Worm (Caenorhabditis elegans) whole organism, early embryonic: ENCODE results near the gene Y45F10D.7.

Experiments
- B0310.2 ChIP-seq: sonication (generic microtip); optimal IDR thresholded peaks from 2 replicates; lab custom pipeline; 2016; ENCODE audit warnings: mild to moderate bottlenecking, missing genetic modification characterization, missing compliant biosample characterization
- F13C5.2 ChIP-seq: sonication (generic microtip); optimal IDR thresholded peaks from 2 replicates; lab custom pipeline; 2017; ENCODE audit warnings: mild to moderate bottlenecking, missing genetic modification characterization, inconsistent platforms, missing compliant biosample characterization
- aly-1 ChIP-seq: sonication (generic microtip); optimal IDR thresholded peaks from 2 replicates; lab custom pipeline; 2016; ENCODE audit warnings: missing genetic modification characterization, missing compliant biosample characterization
- ama-1 ChIP-seq: fragments of 150-350 bp; optimal IDR thresholded peaks from 2 replicates; lab custom pipeline; 2014
- ceh-13 ChIP-seq: fragments of 200-800 bp; sonication (Bioruptor generic); optimal IDR thresholded peaks from 2 replicates; lab custom pipeline; 2018; ENCODE audit warnings: mild to moderate bottlenecking, missing genetic modification characterization, missing compliant biosample characterization
- ceh-36 ChIP-seq: sonication (generic microtip); optimal IDR thresholded peaks from 2 replicates; lab custom pipeline; 2016; ENCODE audit warnings: missing genetic modification characterization, inconsistent platforms, missing compliant biosample characterization
- ets-7 ChIP-seq: sonication (generic microtip); optimal IDR thresholded peaks from 2 replicates; lab custom pipeline; 2016; ENCODE audit warnings: missing genotype, missing genetic modification characterization, missing compliant biosample characterization
- flt-1 ChIP-seq: fragments of 200-800 bp; sonication (Bioruptor generic); IDR thresholded peaks from 2 replicates; pipeline ENCODE4 v1.3.6; 2022; ENCODE audit warnings: missing genetic modification characterization, missing compliant biosample characterization
- hmbx-1 ChIP-seq: sonication (generic microtip); optimal IDR thresholded peaks from 2 replicates; lab custom pipeline; 2016; ENCODE audit warnings: mild to moderate bottlenecking, missing genetic modification characterization, missing compliant biosample characterization
- hmg-4 ChIP-seq: fragments of 200-800 bp; sonication (Bioruptor generic); optimal IDR thresholded peaks from 2 replicates; lab custom pipeline; 2018; ENCODE audit warnings: mild to moderate bottlenecking, missing genetic modification characterization, missing compliant biosample characterization
- hnd-1 ChIP-seq: sonication (generic microtip); optimal IDR thresholded peaks from 2 replicates; lab custom pipeline; 2016; ENCODE audit warnings: missing genetic modification characterization, missing compliant biosample characterization
- pes-1 ChIP-seq: fragments of 200-800 bp; sonication (Bioruptor generic); IDR thresholded peaks from 2 replicates; pipeline ENCODE4 v1.3.6; 2022; ENCODE audit warnings: missing genetic modification reagents, missing genetic modification characterization, missing compliant biosample characterization
- scrt-1 ChIP-seq: fragments of 200-800 bp; sonication (Bioruptor generic); IDR thresholded peaks from 2 replicates; pipeline ENCODE4 v1.3.6; 2022; ENCODE audit warnings: missing genetic modification characterization, missing compliant biosample characterization
- sea-1 ChIP-seq: fragments of 200-800 bp; sonication (Bioruptor generic); conservative IDR thresholded peaks from 2 replicates; pipeline ENCODE4 v1.3.6; 2022; ENCODE audit warnings: missing genetic modification characterization, missing compliant biosample characterization
- tbx-11 ChIP-seq: fragments of 200-800 bp; sonication (Bioruptor generic); IDR thresholded peaks from 2 replicates; pipeline ENCODE4 v1.3.6; 2022; ENCODE audit warnings: missing genetic modification characterization, missing compliant biosample characterization
- tbx-37 ChIP-seq: fragments of 200-800 bp; sonication (Bioruptor generic); conservative IDR thresholded peaks from 2 replicates; pipeline ENCODE4 v1.3.6; 2022; ENCODE audit warnings: missing genetic modification reagents, missing genetic modification characterization, missing compliant biosample characterization
- tra-4 ChIP-seq: sonication (generic microtip); optimal IDR thresholded peaks from 2 replicates; lab custom pipeline; 2017; ENCODE audit warnings: missing genetic modification characterization, missing compliant biosample characterization

Y45F10D.7 gene

ce11 chrIV:13774578-13774977, 14.1 kb upstream of the Y45F10D.7 start, which contains the start of gene Y45F10D.2:
Gene Y45F10D.2 (minus strand): TSS chrIV:13774678.
- no peak for TF ChIP-seq pes-1
- TF ChIP-seq ceh-13 = no peak
- TF ChIP-seq hmg-4 (GFP tag; lab: Kevin White, UChicago) = no peak
- TF ChIP-seq F13C5.2 (tag; lab: Kevin White, UChicago) = no peak

- TF ChIP-seq tra-4 (tag; lab: Kevin White, UChicago) (no peak), hnd-1 (no peak), hmbx-1 (tag; lab: Kevin White, UChicago) (no peak), ceh-13 (no peak), scrt-1 (GFP tag; lab: Robert Waterston, UW) (no peak), hmg-4 (GFP tag; lab: Kevin White, UChicago) (no peak), ama-1 (lab: Kevin White, UChicago) (no peak), tbx-11 (GFP tag; lab: Robert Waterston, UW) (no peak), B0310.2 (no peak), sea-1 (GFP tag; lab: Robert Waterston, UW) (no peak), aly-1 (tag; lab: Kevin White, UChicago) (no peak), tbx-37 (GFP tag; lab: Robert Waterston, UW) (no peak), flt-1 (no peak), ceh-36 (tag; lab: Kevin White, UChicago) (no peak), F13C5.2 (tag; lab: Kevin White, UChicago) (no peak), pes-1 (no peak), ets-7 (no peak)
These were observed 12.6 kb upstream of the Y45F10D.7 start, which contains the start of gene Y45F10D.16 for ce11 chrIV:13776115-13776514. Gene Y45F10D.16 (plus strand): TSS chrIV:13776415.

ce11 chrIV:13776745-13777144, 12.0 kb upstream of the Y45F10D.7 start:
- no peak for TF ChIP-seq scrt-1 (GFP tag; lab: Robert Waterston, UW)
- TF ChIP-seq ama-1 (lab: Kevin White, UChicago) = no peak
- TF ChIP-seq hmbx-1 (tag; lab: Kevin White, UChicago) = no peak
- no peak for TF ChIP-seq B0310.2
- TF ChIP-seq pes-1 = no peak
- no peak for TF ChIP-seq F13C5.2 (tag; lab: Kevin White, UChicago)
- TF ChIP-seq hmg-4 (GFP tag; lab: Kevin White, UChicago) = no peak
- no peak for TF ChIP-seq aly-1 (tag; lab: Kevin White, UChicago)
- TF ChIP-seq ceh-13 = no peak
- TF ChIP-seq tbx-37 (GFP tag; lab: Robert Waterston, UW) = no peak
- TF ChIP-seq flt-1 = no peak
- TF ChIP-seq hnd-1 = no peak
- TF ChIP-seq tbx-11 (GFP tag; lab: Robert Waterston, UW) = no peak
- TF ChIP-seq ceh-36 (tag; lab: Kevin White, UChicago) = no peak
- TF ChIP-seq tra-4 (tag; lab: Kevin White, UChicago) = no peak

- TF ChIP-seq F13C5.2 (tag; lab: Kevin White, UChicago) (peak; percentile 22), hmbx-1 (tag; lab: Kevin White, UChicago) (no peak), ama-1 (lab: Kevin White, UChicago) (no peak), ceh-13 (no peak)
These were observed 11.2 kb upstream of the Y45F10D.7 start, which contains the start of gene rpl-18 for ce11 chrIV:13777480-13777879. Gene rpl-18 (plus strand): TSS chrIV:13777865.

- TF ChIP-seq ets-7 (no peak), scrt-1 (GFP tag; lab: Robert Waterston, UW) (no peak), hnd-1 (no peak), ceh-13 (no peak), aly-1 (tag; lab: Kevin White, UChicago) (no peak), ama-1 (lab: Kevin White, UChicago) (no peak), B0310.2 (no peak), flt-1 (no peak)
These were observed 10.0 kb upstream of the Y45F10D.7 start, which contains the start of gene gly-10 for ce11 chrIV:13778710-13779109. Gene gly-10 (plus strand): TSS chrIV:13779096.

ce11 chrIV:13782319-13782718, 6.4 kb upstream of the Y45F10D.7 start:
- no peak for TF ChIP-seq tra-4 (tag; lab: Kevin White, UChicago)
- no peak for TF ChIP-seq pes-1
- no peak for TF ChIP-seq tbx-11 (GFP tag; lab: Robert Waterston, UW)
- no peak for TF ChIP-seq aly-1 (tag; lab: Kevin White, UChicago)
- no peak for TF ChIP-seq scrt-1 (GFP tag; lab: Robert Waterston, UW)
- no peak for TF ChIP-seq hmbx-1 (tag; lab: Kevin White, UChicago)
- no peak for TF ChIP-seq hmg-4 (GFP tag; lab: Kevin White, UChicago)
- no peak for TF ChIP-seq tbx-37 (GFP tag; lab: Robert Waterston, UW)
- no peak for TF ChIP-seq ceh-13
- TF ChIP-seq hnd-1 = no peak
- no peak for TF ChIP-seq sea-1 (GFP tag; lab: Robert Waterston, UW)
- TF ChIP-seq ceh-36 (tag; lab: Kevin White, UChicago) = no peak
- TF ChIP-seq flt-1 = no peak
- no peak for TF ChIP-seq B0310.2
- TF ChIP-seq ets-7 = no peak
- no peak for TF ChIP-seq F13C5.2 (tag; lab: Kevin White, UChicago)

- TF ChIP-seq hnd-1 = no peak
- no peak for TF ChIP-seq scrt-1 (GFP tag; lab: Robert Waterston, UW)
- no peak for TF ChIP-seq aly-1 (tag; lab: Kevin White, UChicago)
- TF ChIP-seq pes-1 = no peak
- TF ChIP-seq tbx-37 (GFP tag; lab: Robert Waterston, UW) = no peak; the same call in 1 of the 2 replicates
- TF ChIP-seq flt-1 = no peak
- no peak for TF ChIP-seq tbx-11 (GFP tag; lab: Robert Waterston, UW)
- TF ChIP-seq F13C5.2 (tag; lab: Kevin White, UChicago) = no peak
- no peak for TF ChIP-seq sea-1 (GFP tag; lab: Robert Waterston, UW)
- no peak for TF ChIP-seq ceh-36 (tag; lab: Kevin White, UChicago)
- TF ChIP-seq hmbx-1 (tag; lab: Kevin White, UChicago) = no peak
- no peak for TF ChIP-seq hmg-4 (GFP tag; lab: Kevin White, UChicago)
- no peak for TF ChIP-seq ceh-13
- no peak for TF ChIP-seq tra-4 (tag; lab: Kevin White, UChicago)
- TF ChIP-seq ets-7 = no peak
These were observed 5.3 kb upstream of the Y45F10D.7 start, which contains the start of gene iscu-1 for ce11 chrIV:13783237-13784012. Gene iscu-1 (plus strand): TSS chrIV:13783962.
